Fruit fly (Drosophila melanogaster): ENCODE measurements around the gene bip1.

bip1 gene

dm6 chr3L:8072720-8073119 lies 14.2 kb upstream of the bip1 start (continued):
- TF ChIP-seq CG13624 (GFP tag; optimal IDR thresholded peaks at IDR 0.05), result peak; percentile 65
- TF ChIP-seq eyg (GFP tag; optimal IDR thresholded peaks at IDR 0.05), result no peak
- peak; percentile 87 for TF ChIP-seq lab (GFP tag; optimal IDR thresholded peaks at IDR 0.05)
- TF ChIP-seq CG10267 (tag; optimal IDR thresholded peaks at IDR 0.05), result peak; percentile 53
- TF ChIP-seq CG6683 (GFP tag; optimal IDR thresholded peaks at IDR 0.05), result peak; percentile 47
- TF ChIP-seq pb (GFP tag; optimal IDR thresholded peaks at IDR 0.05), result no peak
- TF ChIP-seq sim (GFP tag; IDR thresholded peaks at IDR 0.05), result no peak
- no peak for TF ChIP-seq gt (GFP tag; IDR thresholded peaks at IDR 0.05)
- no peak for TF ChIP-seq CG15696 (tag; optimal IDR thresholded peaks at IDR 0.05)
- TF ChIP-seq sc (optimal IDR thresholded peaks at IDR 0.05), result no peak
- no peak for TF ChIP-seq sc (GFP tag; optimal IDR thresholded peaks at IDR 0.05)
- TF ChIP-seq B-H1 (GFP tag; IDR thresholded peaks at IDR 0.05), result peak; percentile 50; the same call in 1 of the 3 replicates
- peak; percentile 19 for TF ChIP-seq CG1792 (GFP tag; optimal IDR thresholded peaks at IDR 0.05)
- peak; percentile 32; the same call in 1 of the 2 replicates for TF ChIP-seq CG5953 (GFP tag; IDR thresholded peaks at IDR 0.05)
- no peak for TF ChIP-seq wdn (GFP tag; IDR thresholded peaks at IDR 0.05)
- peak; percentile 31 for TF ChIP-seq CoRest (tag; optimal IDR thresholded peaks at IDR 0.05)
- TF ChIP-seq Sox102F (GFP tag; optimal IDR thresholded peaks at IDR 0.05), result peak; percentile 50
- peak; percentile 44 for TF ChIP-seq croc (GFP tag; conservative IDR thresholded peaks at IDR 0.05)
- TF ChIP-seq C15 (GFP tag; IDR thresholded peaks at IDR 0.05), result peak; percentile 52; the same call in 1 of the 3 replicates
- no peak for TF ChIP-seq CG3065 (GFP tag; optimal IDR thresholded peaks at IDR 0.05)
- no peak for TF ChIP-seq CG6765 (GFP tag; optimal IDR thresholded peaks at IDR 0.05)
- no peak for TF ChIP-seq peb (GFP tag; IDR thresholded peaks at IDR 0.05)
- peak; percentile 16 for TF ChIP-seq CG8388 (GFP tag; optimal IDR thresholded peaks at IDR 0.05)
- peak; percentile 72 for TF ChIP-seq tin (GFP tag; optimal IDR thresholded peaks at IDR 0.05)
- TF ChIP-seq Ets65A (GFP tag), result peak; percentile 93
- peak; percentile 17 for TF ChIP-seq az2 (GFP tag; optimal IDR thresholded peaks at IDR 0.05)
- peak; percentile 58 for TF ChIP-seq CG15011 (GFP tag; optimal IDR thresholded peaks at IDR 0.05)
- TF ChIP-seq Fer2 (tag; optimal IDR thresholded peaks at IDR 0.05), result peak; percentile 31
- TF ChIP-seq repo (GFP tag; optimal IDR thresholded peaks at IDR 0.05), result no peak
- peak; percentile 18 for TF ChIP-seq CG2875 (GFP tag; optimal IDR thresholded peaks at IDR 0.05)
- no peak for TF ChIP-seq unc-4 (GFP tag; IDR thresholded peaks at IDR 0.05; ENCODE audit: partially characterized antibody)
- no peak for TF ChIP-seq crp (GFP tag; optimal IDR thresholded peaks at IDR 0.05)
- TF ChIP-seq CG31441 (GFP tag; IDR thresholded peaks at IDR 0.05), result peak; percentile 76
- no peak for TF ChIP-seq Neu2 (GFP tag; optimal IDR thresholded peaks at IDR 0.05; ENCODE audit: borderline replicate concordance)
- peak; percentile 79; the same call in 1 of the 2 replicates for TF ChIP-seq HLH3B (GFP tag; IDR thresholded peaks at IDR 0.05)
- TF ChIP-seq toy (GFP tag; IDR thresholded peaks at IDR 0.05), result no peak
- TF ChIP-seq Doc3 (GFP tag; IDR thresholded peaks at IDR 0.05; ENCODE audit: partially characterized antibody), result no peak
- TF ChIP-seq emc (GFP tag; optimal IDR thresholded peaks at IDR 0.05), result no peak
- TF ChIP-seq chif (GFP tag; optimal IDR thresholded peaks at IDR 0.05), result no peak
- no peak for TF ChIP-seq gsb-n (tag; optimal IDR thresholded peaks at IDR 0.05)
- TF ChIP-seq Gsc (GFP tag; IDR thresholded peaks at IDR 0.05), result no peak
- no peak for TF ChIP-seq Dip2 (GFP tag; IDR thresholded peaks at IDR 0.05)
- peak; percentile 3 for TF ChIP-seq gcm (GFP tag; optimal IDR thresholded peaks at IDR 0.05)
- peak; percentile 81 for TF ChIP-seq vvl (GFP tag; IDR thresholded peaks at IDR 0.05)
- no peak for TF ChIP-seq inv (GFP tag; IDR thresholded peaks at IDR 0.05; ENCODE audit: partially characterized antibody)
- TF ChIP-seq CG11456 (GFP tag; IDR thresholded peaks at IDR 0.05), result no peak
- peak; percentile 82 for TF ChIP-seq Blimp-1 (GFP tag; optimal IDR thresholded peaks at IDR 0.05)
- TF ChIP-seq kah (GFP tag; optimal IDR thresholded peaks at IDR 0.05), result peak; percentile 39
- TF ChIP-seq ham (GFP tag; IDR thresholded peaks at IDR 0.05), result no peak
- no peak for TF ChIP-seq hkb (optimal IDR thresholded peaks at IDR 0.05)
- peak; percentile 80 for TF ChIP-seq hkb (GFP tag; IDR thresholded peaks at IDR 0.05)
- TF ChIP-seq Meics (GFP tag; optimal IDR thresholded peaks at IDR 0.05), result peak; percentile 63
